Fruit fly (Drosophila melanogaster): ENCODE measurements around the gene Etfb.
A peak's percentile ranks its signal among the peaks of the same experiment; 100 is the strongest.

The Etfb gene

DNA sequence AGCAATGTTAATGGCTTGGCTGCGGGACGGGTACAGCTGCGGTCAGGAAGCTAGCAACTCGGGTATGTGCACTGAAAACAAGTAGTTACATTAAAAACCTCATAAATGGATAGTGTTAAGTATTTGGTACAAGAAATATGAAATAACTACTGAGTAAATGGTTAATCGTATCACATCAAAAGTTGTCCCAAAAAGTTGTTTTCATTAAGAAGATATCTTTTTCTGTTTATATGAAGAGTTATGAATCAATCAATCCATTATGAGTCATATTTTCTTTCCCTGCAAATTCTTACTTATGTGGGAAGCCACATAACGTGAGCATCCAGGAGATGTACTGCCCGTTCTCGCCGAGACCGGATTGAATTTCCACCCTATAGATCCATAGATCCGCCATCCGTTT lies 36.0 kb upstream of the Etfb start (continued):
- peak; percentile 46 for TF ChIP-seq dsx (GFP tag; optimal IDR thresholded peaks at IDR 0.05; ENCODE audit: poor library complexity, severe bottlenecking)
- TF ChIP-seq Eip75B (GFP tag; optimal IDR thresholded peaks at IDR 0.05): no peak
- no peak for TF ChIP-seq CG8632 (GFP tag; optimal IDR thresholded peaks at IDR 0.05)
- no peak for TF ChIP-seq Sox14 (GFP tag; optimal IDR thresholded peaks at IDR 0.05)
- no peak for TF ChIP-seq lz (GFP tag; optimal IDR thresholded peaks at IDR 0.05)
- no peak for TF ChIP-seq CG11902 (GFP tag; optimal IDR thresholded peaks at IDR 0.05)
- no peak for TF ChIP-seq cyc (GFP tag; optimal IDR thresholded peaks at IDR 0.05)
- peak; percentile 15 for TF ChIP-seq spab (GFP tag; optimal IDR thresholded peaks at IDR 0.05)
- no peak for TF ChIP-seq svp (GFP tag)
- peak; percentile 5 for TF ChIP-seq Ets96B (tag; optimal IDR thresholded peaks at IDR 0.05)

DNA sequence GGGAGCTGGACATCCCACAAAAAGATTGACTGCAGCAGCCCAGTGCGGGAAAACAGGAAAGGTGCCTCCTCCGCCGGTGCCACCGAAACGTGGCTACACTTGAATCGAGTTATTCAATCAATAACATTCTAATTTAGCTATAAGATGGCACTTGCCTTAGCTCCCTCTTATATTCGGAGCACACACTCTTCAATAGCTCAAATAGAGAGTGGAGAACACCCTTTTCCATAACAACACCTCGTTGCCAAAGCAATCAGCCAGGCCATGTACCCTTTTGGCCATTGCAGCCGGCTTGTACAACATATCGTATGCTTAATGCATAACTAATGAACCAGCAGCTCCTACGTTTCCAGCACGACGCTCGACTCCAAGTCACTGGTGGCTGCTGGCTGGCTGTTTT lies 35.0 kb upstream of the Etfb start:
- TF ChIP-seq Hr4 (GFP tag; optimal IDR thresholded peaks at IDR 0.05) (peak; percentile 42), CG8119 (GFP tag; IDR thresholded peaks at IDR 0.05) (peak; percentile 72; the same call in 2 of the 3 replicates), CG11294 (GFP tag; IDR thresholded peaks at IDR 0.05) (0 out of 2 replicates have a peak, but pooled peaks have one; percentile 5), pdm3 (GFP tag; optimal IDR thresholded peaks at IDR 0.05) (peak; percentile 4), CG10631 (GFP tag; optimal IDR thresholded peaks at IDR 0.05) (peak; percentile 29), topi (GFP tag; optimal IDR thresholded peaks at IDR 0.05) (no peak), Sox14 (GFP tag; optimal IDR thresholded peaks at IDR 0.05) (no peak), CG6808 (GFP tag; optimal IDR thresholded peaks at IDR 0.05) (no peak), CG15336 (GFP tag; IDR thresholded peaks at IDR 0.05) (peak; percentile 71), CG6163 (GFP tag; IDR thresholded peaks at IDR 0.05) (0 out of 3 replicates have a peak, but pooled peaks have one; percentile 49), cyc (GFP tag; optimal IDR thresholded peaks at IDR 0.05) (no peak), Eip78C (GFP tag) (peak; percentile 49), CG9139 (GFP tag; optimal IDR thresholded peaks at IDR 0.05) (no peak), CG1621 (tag; optimal IDR thresholded peaks at IDR 0.05) (no peak), acj6 (GFP tag; optimal IDR thresholded peaks at IDR 0.05) (no peak), eg (GFP tag; IDR thresholded peaks at IDR 0.05) (peak; percentile 58; the same call in 1 of the 3 replicates), Lpt (GFP tag; optimal IDR thresholded peaks at IDR 0.05) (no peak), ss (GFP tag; optimal IDR thresholded peaks at IDR 0.05) (peak in 1 of 2 experiments; percentile 34), CG32006 (GFP tag; optimal IDR thresholded peaks at IDR 0.05) (peak; percentile 64), vri (GFP tag; optimal IDR thresholded peaks at IDR 0.05) (no peak)

DNA sequence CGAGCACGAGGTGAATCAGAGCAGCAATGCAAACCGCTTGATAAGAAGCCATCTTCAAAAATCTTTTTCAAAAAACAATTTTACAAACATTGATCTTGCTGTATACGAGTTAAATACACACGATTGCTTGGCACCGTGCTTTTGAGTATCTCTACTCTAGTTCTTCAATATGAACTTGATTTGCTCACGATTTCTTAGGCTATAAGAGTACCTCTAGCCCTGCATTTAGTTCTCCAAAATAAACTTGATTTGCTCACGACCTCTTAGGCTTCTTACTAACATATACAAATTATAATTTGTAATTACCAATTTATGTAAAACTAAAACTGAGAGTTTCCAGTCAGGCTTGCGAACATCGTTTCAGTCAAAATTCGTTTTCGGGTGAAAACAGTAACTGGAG lies 33.4 kb upstream of the Etfb start, which contains the start of gene CG42592:
Gene CG42592, minus strand, starts transcription at position 101 of the 400 bp plus-strand sequence.
- TF ChIP-seq CG11762 (GFP tag; optimal IDR thresholded peaks at IDR 0.05; ENCODE audit: insufficient read depth) (no peak), net (GFP tag; optimal IDR thresholded peaks at IDR 0.05) (no peak), CG8119 (GFP tag; IDR thresholded peaks at IDR 0.05) (no peak), Gug (GFP tag; IDR thresholded peaks at IDR 0.05) (no peak), CG10631 (GFP tag; optimal IDR thresholded peaks at IDR 0.05) (no peak), svp (GFP tag) (no peak), Ets21C (GFP tag; optimal IDR thresholded peaks at IDR 0.05) (no peak), fkh (GFP tag; optimal IDR thresholded peaks at IDR 0.05) (no peak), salr (GFP tag; optimal IDR thresholded peaks at IDR 0.05) (no peak), esn (GFP tag; optimal IDR thresholded peaks at IDR 0.05) (no peak)

DNA sequence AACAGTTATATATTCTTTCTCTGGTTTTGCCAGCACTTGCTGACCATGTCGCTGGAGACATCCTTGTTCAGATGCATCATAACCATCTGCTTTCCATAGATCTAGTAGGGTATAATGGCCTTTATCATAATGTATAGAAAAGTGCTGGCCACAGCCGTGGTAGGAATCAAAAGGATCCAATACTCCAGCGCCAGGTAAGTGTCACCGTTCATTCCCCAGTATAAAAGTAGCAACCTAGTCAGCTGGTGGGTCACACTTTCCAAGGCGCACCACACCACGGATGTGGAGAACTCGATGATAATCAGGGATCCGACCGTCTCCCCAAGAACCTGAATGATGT lies 32.9 kb upstream of the Etfb start, which contains the start of gene Prtl99C:
Gene Prtl99C, plus strand, starts transcription at position 241 of the 340 bp plus-strand sequence.
- TF ChIP-seq fd85E (GFP tag; optimal IDR thresholded peaks at IDR 0.05): no peak
- no peak for TF ChIP-seq pdm3 (GFP tag; optimal IDR thresholded peaks at IDR 0.05)
- no peak for TF ChIP-seq fkh (GFP tag; optimal IDR thresholded peaks at IDR 0.05)
- no peak for TF ChIP-seq achi (GFP tag; optimal IDR thresholded peaks at IDR 0.05)
- no peak for TF ChIP-seq topi (GFP tag; optimal IDR thresholded peaks at IDR 0.05)
- TF ChIP-seq eg (GFP tag; IDR thresholded peaks at IDR 0.05): no peak
- no peak for TF ChIP-seq dsx (GFP tag; optimal IDR thresholded peaks at IDR 0.05; ENCODE audit: poor library complexity, severe bottlenecking)
- no peak for TF ChIP-seq CG6163 (GFP tag; IDR thresholded peaks at IDR 0.05)
- no peak for TF ChIP-seq CG10669 (GFP tag; optimal IDR thresholded peaks at IDR 0.05)
- no peak for TF ChIP-seq CG3032 (tag; optimal IDR thresholded peaks at IDR 0.05)
- TF ChIP-seq CG16779 (tag; optimal IDR thresholded peaks at IDR 0.05): no peak
- TF ChIP-seq Hr38 (GFP tag; optimal IDR thresholded peaks at IDR 0.05): no peak
- no peak for TF ChIP-seq Ets96B (tag; optimal IDR thresholded peaks at IDR 0.05)
- no peak for TF ChIP-seq CG10631 (GFP tag; optimal IDR thresholded peaks at IDR 0.05)
